Fruit fly (Drosophila melanogaster) whole organism, wandering third instar larva: ENCODE data around the gene GstZ2.

Experiments used
- Dfd ChIP-seq: fragments of >200 bp; optimal IDR thresholded peaks from 2 replicates; lab custom pipeline; 2017; ENCODE audit warnings: missing biosample characterization, missing genetic modification characterization
- Jra ChIP-seq: sonication (Bioruptor generic); optimal IDR thresholded peaks from 2 replicates; lab custom pipeline; 2016; ENCODE audit warnings: missing biosample characterization, missing genetic modification characterization
- Myc ChIP-seq: fragments of >200 bp; optimal IDR thresholded peaks from 2 replicates; lab custom pipeline; 2017
- OdsH ChIP-seq: fragments of 200-800 bp; sonication (Bioruptor generic); optimal IDR thresholded peaks from 2 replicates; lab custom pipeline; 2016; ENCODE audit warnings: missing biosample characterization, mild to moderate bottlenecking, missing genetic modification characterization
- h ChIP-seq: fragments of 200-800 bp; sonication (Bioruptor generic); optimal IDR thresholded peaks from 3 replicates; lab custom pipeline; 2016; ENCODE audit warnings: missing biosample characterization, mild to moderate bottlenecking, missing genetic modification characterization
- jim ChIP-seq: fragments of 175-275, 200-325 bp; sonication (Bioruptor generic); optimal IDR thresholded peaks from 2 replicates; lab custom pipeline; 2016; ENCODE audit warnings: missing biosample characterization, mild to moderate bottlenecking, missing genetic modification characterization
- sv ChIP-seq: fragments of 200-800 bp; sonication (Bioruptor generic); optimal IDR thresholded peaks from 3 replicates; lab custom pipeline; 2016; ENCODE audit warnings: missing biosample characterization, missing genetic modification characterization
- usp ChIP-seq: fragments of >200 bp; optimal IDR thresholded peaks from 2 replicates; lab custom pipeline; 2017; ENCODE audit warnings: missing biosample characterization, missing genetic modification characterization

dm6 chr3R:9496748-9497147 lies 36.3 kb upstream of the GstZ2 start:
- TF ChIP-seq h (GFP tag; lab: Kevin White, UChicago) (peak; percentile 78), Dfd (GFP tag; lab: Kevin White, UChicago) (no peak), jim (GFP tag; lab: Kevin White, UChicago) (no peak), sv (peak; percentile 60), Jra (GFP tag; lab: Kevin White, UChicago) (peak; percentile 75), Myc (peak; percentile 74), usp (GFP tag; lab: Kevin White, UChicago) (no peak), OdsH (GFP tag; lab: Kevin White, UChicago) (peak; percentile 49)
